Worm (Caenorhabditis elegans): ENCODE results near the gene Y62F5A.12.
A peak's percentile ranks its signal among the peaks of the same experiment; 100 is the strongest.

Y62F5A.12 gene

DNA sequence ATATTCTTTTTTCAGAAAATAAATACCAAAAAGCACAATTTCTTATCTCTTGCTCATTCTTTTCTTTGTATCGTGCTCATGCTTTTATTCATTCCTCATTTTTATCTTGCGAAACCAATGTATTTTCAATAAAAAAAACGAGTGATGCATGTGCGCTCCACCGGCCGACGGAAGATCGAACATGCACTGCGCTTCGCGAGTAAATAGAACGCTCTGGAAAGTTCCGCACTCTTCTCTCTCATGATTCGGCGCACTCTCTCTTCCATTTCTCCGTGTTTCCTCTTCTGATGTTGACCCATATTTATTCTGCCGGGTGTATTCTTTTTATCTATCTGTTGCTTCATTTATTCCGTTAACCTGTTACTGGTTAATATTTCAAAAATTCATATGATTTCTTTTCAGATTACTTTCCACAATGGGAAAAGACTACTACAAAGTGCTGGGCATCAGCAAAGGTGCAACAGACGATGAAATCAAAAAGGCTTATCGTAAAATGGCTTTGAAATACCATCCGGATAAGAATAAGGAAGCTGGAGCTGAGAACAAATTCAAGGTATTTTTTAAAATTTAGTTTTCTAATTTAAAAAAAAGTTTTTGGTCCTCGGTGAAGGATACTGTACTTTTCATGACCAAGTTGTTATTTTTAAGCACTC lies 11.1 kb upstream of the Y62F5A.12 start, which contains the start of gene dnj-13 (continued):
- TF ChIP-seq hmg-1.2 (GFP tag; IDR thresholded peaks at IDR 0.05) (peak; percentile 79), let-607 (tag; optimal IDR thresholded peaks at IDR 0.05) (peak; percentile 72 to 86), him-1 (tag; optimal IDR thresholded peaks at IDR 0.05) (no peak), snpc-3.4 (tag; optimal IDR thresholded peaks at IDR 0.05) (peak; percentile 74), lsl-1 (GFP tag; optimal IDR thresholded peaks at IDR 0.05) (peak; percentile 70), lsy-27 (tag; optimal IDR thresholded peaks at IDR 0.05; ENCODE audit: borderline replicate concordance, insufficient read depth) (no peak), K11D2.4 (GFP tag; IDR thresholded peaks at IDR 0.05) (peak; percentile 96), pbrm-1 (GFP tag; IDR thresholded peaks at IDR 0.05) (peak; percentile 98), fkh-3 (tag; optimal IDR thresholded peaks at IDR 0.05) (peak; percentile 76), tbp1 (GFP tag; optimal IDR thresholded peaks at IDR 0.05) (peak; percentile 76), atf-7 (tag; optimal IDR thresholded peaks at IDR 0.05) (peak; percentile 96), C17E4.6 (GFP tag; IDR thresholded peaks at IDR 0.05) (peak; percentile 94), repo-1 (tag; optimal IDR thresholded peaks at IDR 0.05) (peak; percentile 91), nfya-2 (GFP tag; IDR thresholded peaks at IDR 0.05) (no peak), ccch-3 (GFP tag; optimal IDR thresholded peaks at IDR 0.05) (no peak), cebp-1 (GFP tag; IDR thresholded peaks at IDR 0.05) (peak; percentile 94), cebp-1 (tag; optimal IDR thresholded peaks at IDR 0.05) (peak; percentile 97), Y79H2A.3 (GFP tag; conservative IDR thresholded peaks at IDR 0.05) (peak; percentile 85), madf-3 (GFP tag; IDR thresholded peaks at IDR 0.05) (peak; percentile 94), ceh-100 (GFP tag; IDR thresholded peaks at IDR 0.05) (peak; percentile 93), die-1 (tag; optimal IDR thresholded peaks at IDR 0.05) (peak; percentile 52), mcd-1 (GFP tag; IDR thresholded peaks at IDR 0.05) (peak; percentile 99), nhr-27 (tag; optimal IDR thresholded peaks at IDR 0.05) (peak; percentile 93), D2030.7 (GFP tag; IDR thresholded peaks at IDR 0.05) (peak; percentile 92), nfyb-1 (GFP tag; IDR thresholded peaks at IDR 0.05) (peak; percentile 97), B0019.2 (GFP tag; conservative IDR thresholded peaks at IDR 0.05) (peak; percentile 54; the same call in 1 of the 2 replicates), B0035.1 (tag; optimal IDR thresholded peaks at IDR 0.05) (peak; percentile 39), mxl-1 (tag; optimal IDR thresholded peaks at IDR 0.05) (no peak), efl-1 (GFP tag; optimal IDR thresholded peaks at IDR 0.05) (peak; percentile 54), K12H6.12 (tag; optimal IDR thresholded peaks at IDR 0.05) (peak; percentile 95), zim-3 (tag; optimal IDR thresholded peaks at IDR 0.05) (peak; percentile 89), zfh-2 (GFP tag; conservative IDR thresholded peaks at IDR 0.05) (peak; percentile 86; the same call in 1 of the 2 replicates)

- TF ChIP-seq C06A6.2 (GFP tag; conservative IDR thresholded peaks at IDR 0.05) = no peak
- TF ChIP-seq tlf-1 (GFP tag; optimal IDR thresholded peaks at IDR 0.05) = no peak
- TF ChIP-seq lag-1 (GFP tag; IDR thresholded peaks at IDR 0.05) = no peak
- peak; percentile 85 for TF ChIP-seq madf-6 (GFP tag; IDR thresholded peaks at IDR 0.05)
- TF ChIP-seq T07F8.4 (tag; optimal IDR thresholded peaks at IDR 0.05) = no peak
- no peak for TF ChIP-seq akir-1 (GFP tag; optimal IDR thresholded peaks at IDR 0.05)
- peak; percentile 71 for TF ChIP-seq efl-1 (GFP tag; optimal IDR thresholded peaks at IDR 0.05)
- TF ChIP-seq lin-54 (GFP tag; optimal IDR thresholded peaks at IDR 0.05) = no peak
- no peak for TF ChIP-seq K12H6.12 (tag; optimal IDR thresholded peaks at IDR 0.05)
- no peak for TF ChIP-seq F52B5.7 (tag; optimal IDR thresholded peaks at IDR 0.05)
- 0 out of 2 replicates have a peak, but pooled peaks have one; percentile 6 for TF ChIP-seq mcd-1 (GFP tag; IDR thresholded peaks at IDR 0.05)
- peak; percentile 83 for TF ChIP-seq F33H1.4 (GFP tag; IDR thresholded peaks at IDR 0.05)
- TF ChIP-seq xnd-1 (tag; optimal IDR thresholded peaks at IDR 0.05) = peak; percentile 55
- TF ChIP-seq ztf-3 (GFP tag; optimal IDR thresholded peaks at IDR 0.05) = no peak
- peak; percentile 56 for TF ChIP-seq D2030.7 (GFP tag; IDR thresholded peaks at IDR 0.05)
- TF ChIP-seq dpl-1 (GFP tag; optimal IDR thresholded peaks at IDR 0.05) = peak; percentile 36
- no peak for TF ChIP-seq athp-1 (tag; optimal IDR thresholded peaks at IDR 0.05)
- TF ChIP-seq hsf-1 (GFP tag; IDR thresholded peaks at IDR 0.05) = peak; percentile 72
- no peak for TF ChIP-seq zim-3 (tag; optimal IDR thresholded peaks at IDR 0.05)
- TF ChIP-seq nfya-1 (tag; optimal IDR thresholded peaks at IDR 0.05; ENCODE audit: borderline replicate concordance, insufficient read depth) = no peak
- TF ChIP-seq B0035.1 (tag; optimal IDR thresholded peaks at IDR 0.05) = no peak
Observed at ce11 chrII:11544714-11545113, 10.4 kb upstream of the Y62F5A.12 start, which contains the start of gene F54D5.9. Gene F54D5.9, minus strand, starts transcription at chrII:11544828.

Data from whole organism, young adult.